Worm (Caenorhabditis elegans) whole organism, L4 larva: ENCODE measurements around the gene F42A10.5.

Experiments
- F37D6.2 ChIP-seq: sonication (generic microtip); optimal IDR thresholded peaks from 2 replicates; lab custom pipeline; 2016; ENCODE audit warnings: mild to moderate bottlenecking, missing genetic modification characterization, missing compliant biosample characterization
- F44E2.7 ChIP-seq: fragments of 200-800 bp; sonication (Bioruptor generic); IDR thresholded peaks from 2 replicates; pipeline ENCODE4 v2.1.2; 2022; ENCODE audit warnings: missing genetic modification characterization, missing compliant biosample characterization
- T20F7.1 ChIP-seq: fragments of 200-800 bp; sonication (Bioruptor generic); optimal IDR thresholded peaks from 2 replicates; lab custom pipeline; 2018; ENCODE audit warnings: mild to moderate bottlenecking, missing genetic modification characterization, missing compliant biosample characterization
- T26A8.4 ChIP-seq: fragments of 200-800 bp; sonication (Bioruptor generic); IDR thresholded peaks from 2 replicates; pipeline ENCODE4 v1.3.6; 2022; ENCODE audit warnings: missing genetic modification characterization, missing compliant biosample characterization
- Y48G9A.11 ChIP-seq: fragments of 200-800 bp; sonication (Bioruptor generic); IDR thresholded peaks from 2 replicates; pipeline ENCODE4 v1.3.6; 2022; ENCODE audit warnings: missing genetic modification reagents, missing genetic modification characterization, missing compliant biosample characterization
- Y5F2A.4 ChIP-seq: fragments of 200-800 bp; sonication (Bioruptor generic); optimal IDR thresholded peaks from 2 replicates; lab custom pipeline; 2018; ENCODE audit warnings: mild to moderate bottlenecking, missing genetic modification characterization, missing compliant biosample characterization
- ZK546.5 ChIP-seq, 2 experiments: sonication (generic microtip); optimal IDR thresholded peaks; 2 replicates each; lab custom pipeline; 2017; ENCODE audit warnings: missing biosample characterization in 2 of 2, missing genetic modification characterization in 2 of 2
- aha-1 ChIP-seq: fragments of 150-350 bp; peaks from one replicate; lab custom pipeline; 2014; ENCODE audit warnings: missing biosample characterization, missing genetic modification characterization
- ceh-44 ChIP-seq: fragments of 200-800 bp; sonication (Bioruptor generic); IDR thresholded peaks from 2 replicates; pipeline ENCODE4 v1.3.6; 2022; ENCODE audit warnings: missing genetic modification reagents, missing genetic modification characterization, missing compliant biosample characterization
- ceh-82 ChIP-seq: sonication (generic microtip); optimal IDR thresholded peaks from 2 replicates; lab custom pipeline; 2017; ENCODE audit warnings: missing biosample characterization, missing genetic modification characterization
- cey-2 ChIP-seq: sonication (generic microtip); optimal IDR thresholded peaks from 3 replicates; lab custom pipeline; 2017; ENCODE audit warnings: missing genetic modification characterization, mild to moderate bottlenecking, missing compliant biosample characterization, antibody characterized with exemption, borderline replicate concordance; ENCODE audit not compliant: insufficient read depth
- daf-16 ChIP-seq, 3 experiments: sonication (generic microtip); optimal IDR thresholded peaks; 2 replicates each; lab custom pipeline; 2016 to 2017; ENCODE audit warnings: missing genetic modification characterization in 3 of 3, missing genetic modification reagents in 3 of 3, mild to moderate bottlenecking in 2 of 3, missing compliant biosample characterization in 2 of 3, missing biosample characterization in 1 of 3, moderate library complexity in 1 of 3
- dmd-6 ChIP-seq: fragments of 200-800 bp; sonication (Bioruptor generic); IDR thresholded peaks from 2 replicates; pipeline ENCODE4 v1.3.6; 2022; ENCODE audit warnings: missing genetic modification reagents, missing genetic modification characterization, missing compliant biosample characterization
- duxl-1 ChIP-seq: sonication (generic microtip); optimal IDR thresholded peaks from 2 replicates; lab custom pipeline; 2016; ENCODE audit warnings: mild to moderate bottlenecking, missing genetic modification characterization, moderate library complexity, missing compliant biosample characterization; ENCODE audit not compliant: poor library complexity
- dve-1 ChIP-seq: sonication (generic microtip); optimal IDR thresholded peaks from 2 replicates; lab custom pipeline; 2017; ENCODE audit warnings: antibody characterized with exemption, mild to moderate bottlenecking, missing genetic modification characterization, missing compliant biosample characterization; ENCODE audit not compliant: insufficient read depth
- egl-27 ChIP-seq: sonication (generic microtip); optimal IDR thresholded peaks from 3 replicates; lab custom pipeline; 2017; ENCODE audit warnings: missing biosample characterization, missing genetic modification reagents, missing genetic modification characterization
- fkh-10 ChIP-seq: fragments of 150-350 bp; optimal IDR thresholded peaks from 2 replicates; lab custom pipeline; 2014; ENCODE audit warnings: missing biosample characterization, missing genetic modification reagents, missing genetic modification characterization
- hif-1 ChIP-seq, 2 experiments: sonication (generic microtip); optimal IDR thresholded peaks; 2 replicates each; lab custom pipeline; 2016 to 2017; ENCODE audit warnings: missing compliant biosample characterization in 2 of 2, missing genetic modification characterization in 2 of 2, missing genetic modification reagents in 2 of 2, missing genotype in 2 of 2, mild to moderate bottlenecking in 1 of 2
- hlh-11 ChIP-seq: fragments of 200-800 bp; sonication (Bioruptor generic); optimal IDR thresholded peaks from 2 replicates; lab custom pipeline; 2018; ENCODE audit warnings: mild to moderate bottlenecking, missing genetic modification characterization, missing compliant biosample characterization
- hlh-30 ChIP-seq: sonication (generic microtip); optimal IDR thresholded peaks from 2 replicates; lab custom pipeline; 2017; ENCODE audit warnings: antibody characterized with exemption, mild to moderate bottlenecking, missing genetic modification characterization, missing compliant biosample characterization; ENCODE audit not compliant: insufficient read depth
- hmg-1.1 ChIP-seq: fragments of 200-800 bp; sonication (Bioruptor generic); IDR thresholded peaks from 2 replicates; pipeline ENCODE4 v1.3.6; 2022; ENCODE audit warnings: missing genetic modification reagents, missing genetic modification characterization, missing compliant biosample characterization
- jun-1 ChIP-seq: fragments of 150-350 bp; optimal IDR thresholded peaks from 2 replicates; lab custom pipeline; 2014; ENCODE audit warnings: missing biosample characterization, missing genetic modification reagents, missing genetic modification characterization
- lin-13 ChIP-seq: fragments of 150-350 bp; optimal IDR thresholded peaks from 2 replicates; lab custom pipeline; 2014; ENCODE audit warnings: missing biosample characterization, missing genetic modification reagents, missing genetic modification characterization
- lin-29 ChIP-seq: fragments of 200-800 bp; sonication (Bioruptor generic); IDR thresholded peaks from 2 replicates; pipeline ENCODE4 v1.3.6; 2022; ENCODE audit warnings: missing genetic modification reagents, missing genetic modification characterization, missing compliant biosample characterization
- lin-39 ChIP-seq: fragments of 150-350 bp; optimal IDR thresholded peaks from 2 replicates; lab custom pipeline; 2014; ENCODE audit warnings: missing biosample characterization, missing genetic modification reagents, missing genetic modification characterization
- lir-3 ChIP-seq: sonication (generic microtip); optimal IDR thresholded peaks from 2 replicates; lab custom pipeline; 2016; ENCODE audit warnings: mild to moderate bottlenecking, missing genetic modification characterization, missing compliant biosample characterization
- lsy-2 ChIP-seq, 2 experiments: fragments of 150-350 bp in 1 of 2; sonication (generic microtip) in 1 of 2; optimal IDR thresholded peaks; 2 replicates each; lab custom pipeline; 2014 to 2017; ENCODE audit warnings: missing biosample characterization in 2 of 2, missing genetic modification characterization in 2 of 2
- madf-5 ChIP-seq, 2 experiments: fragments of 200-800 bp; sonication (Bioruptor generic); IDR thresholded peaks; 2 replicates each; pipeline ENCODE4 v1.3.6; 2022; ENCODE audit warnings: missing compliant biosample characterization in 2 of 2, missing genetic modification characterization in 2 of 2
- madf-9 ChIP-seq: fragments of 200-800 bp; sonication (Bioruptor generic); conservative IDR thresholded peaks from 2 replicates; pipeline ENCODE4 v1.3.6; 2022; ENCODE audit warnings: missing genetic modification reagents, missing genetic modification characterization, missing compliant biosample characterization
- mdt-29 ChIP-seq: fragments of 200-800 bp; sonication (Bioruptor generic); IDR thresholded peaks from 2 replicates; pipeline ENCODE4 v1.3.6; 2022; ENCODE audit warnings: missing genetic modification reagents, missing genetic modification characterization, missing compliant biosample characterization
- mep-1 ChIP-seq: fragments of 150-350 bp; sonication (generic microtip); optimal IDR thresholded peaks from 3 replicates; lab custom pipeline; 2014; ENCODE audit warnings: missing biosample characterization, missing genetic modification characterization
- mes-2 ChIP-seq: sonication (generic microtip); optimal IDR thresholded peaks from 2 replicates; lab custom pipeline; 2016; ENCODE audit warnings: missing genotype, mild to moderate bottlenecking, missing genetic modification characterization, missing compliant biosample characterization; ENCODE audit not compliant: poor library complexity, severe bottlenecking
- nhr-102 ChIP-seq: sonication (generic microtip); optimal IDR thresholded peaks from 2 replicates; lab custom pipeline; 2016; ENCODE audit warnings: mild to moderate bottlenecking, missing genetic modification characterization, moderate library complexity, missing compliant biosample characterization
- nhr-237 ChIP-seq: sonication (generic microtip); optimal IDR thresholded peaks from 2 replicates; lab custom pipeline; 2017; ENCODE audit warnings: missing biosample characterization, missing genetic modification characterization
- nhr-25 ChIP-seq: sonication (generic microtip); optimal IDR thresholded peaks from 2 replicates; lab custom pipeline; 2017; ENCODE audit warnings: missing genetic modification characterization, mild to moderate bottlenecking, missing compliant biosample characterization, antibody characterized with exemption, moderate library complexity, borderline replicate concordance; ENCODE audit not compliant: insufficient read depth
- nhr-28 ChIP-seq: fragments of 150-350 bp; optimal IDR thresholded peaks from 2 replicates; lab custom pipeline; 2014; ENCODE audit warnings: missing biosample characterization, missing genetic modification characterization
- nhr-76 ChIP-seq: fragments of 150-350 bp; optimal IDR thresholded peaks from 2 replicates; lab custom pipeline; 2014; ENCODE audit warnings: missing biosample characterization, missing genetic modification characterization
- nhr-77 ChIP-seq: fragments of 150-350 bp; optimal IDR thresholded peaks from 2 replicates; lab custom pipeline; 2014; ENCODE audit warnings: missing biosample characterization, missing genetic modification characterization
- pha-4 ChIP-seq, 2 experiments: fragments of 150-350 bp in 1 of 2; fragments of 200-800 bp in 1 of 2; sonication (Bioruptor generic) in 1 of 2; IDR thresholded peaks in 1 of 2; optimal IDR thresholded peaks in 1 of 2; 2 replicates each; pipeline versions ENCODE4 v1.3.6 to Lab custom; 2014 to 2022; ENCODE audit warnings: missing genetic modification characterization in 2 of 2, missing genetic modification reagents in 2 of 2, missing biosample characterization in 1 of 2, missing compliant biosample characterization in 1 of 2
- pqm-1 ChIP-seq: sonication (generic microtip); optimal IDR thresholded peaks from 2 replicates; lab custom pipeline; 2017; ENCODE audit warnings: missing biosample characterization, missing genetic modification characterization
- rbr-2 ChIP-seq: sonication (generic microtip); optimal IDR thresholded peaks from 2 replicates; lab custom pipeline; 2016; ENCODE audit warnings: missing genotype, missing genetic modification characterization, missing compliant biosample characterization
- skn-1 ChIP-seq: fragments of 150-350 bp; optimal IDR thresholded peaks from 2 replicates; lab custom pipeline; 2014; ENCODE audit warnings: missing biosample characterization, missing genetic modification characterization
- snpc-1.2 ChIP-seq: fragments of 200-800 bp; sonication (Bioruptor generic); IDR thresholded peaks from 2 replicates; pipeline ENCODE4 v1.3.6; 2022; ENCODE audit warnings: missing genetic modification reagents, missing genetic modification characterization, missing compliant biosample characterization
- spr-3 ChIP-seq: fragments of 200-800 bp; sonication (Bioruptor generic); optimal IDR thresholded peaks from 2 replicates; lab custom pipeline; 2018; ENCODE audit warnings: mild to moderate bottlenecking, missing genetic modification characterization, missing compliant biosample characterization
- tra-1 ChIP-seq: fragments of 200-800 bp; sonication (Bioruptor generic); IDR thresholded peaks from 2 replicates; pipeline ENCODE4 v1.3.6; 2022; ENCODE audit warnings: missing genetic modification reagents, missing genetic modification characterization, missing compliant biosample characterization
- unc-62 ChIP-seq, 3 experiments: fragments of 150-350 bp in 1 of 3; sonication (generic microtip); optimal IDR thresholded peaks in 2 of 3; peaks in 1 of 3; 1 replicate in 1 of 3; 2 replicates in 2 of 3; lab custom pipeline; 2014 to 2017; ENCODE audit warnings: missing biosample characterization in 3 of 3, missing genetic modification characterization in 3 of 3, missing genetic modification reagents in 3 of 3, missing genotype in 1 of 3
- zip-11 ChIP-seq: fragments of 200-800 bp; sonication (Bioruptor generic); IDR thresholded peaks from 2 replicates; pipeline ENCODE4 v1.3.6; 2022; ENCODE audit warnings: missing genetic modification characterization, missing compliant biosample characterization
- ztf-7 ChIP-seq: fragments of 150-350 bp; optimal IDR thresholded peaks from 2 replicates; lab custom pipeline; 2014; ENCODE audit warnings: missing biosample characterization, missing genetic modification characterization

The F42A10.5 gene

DNA sequence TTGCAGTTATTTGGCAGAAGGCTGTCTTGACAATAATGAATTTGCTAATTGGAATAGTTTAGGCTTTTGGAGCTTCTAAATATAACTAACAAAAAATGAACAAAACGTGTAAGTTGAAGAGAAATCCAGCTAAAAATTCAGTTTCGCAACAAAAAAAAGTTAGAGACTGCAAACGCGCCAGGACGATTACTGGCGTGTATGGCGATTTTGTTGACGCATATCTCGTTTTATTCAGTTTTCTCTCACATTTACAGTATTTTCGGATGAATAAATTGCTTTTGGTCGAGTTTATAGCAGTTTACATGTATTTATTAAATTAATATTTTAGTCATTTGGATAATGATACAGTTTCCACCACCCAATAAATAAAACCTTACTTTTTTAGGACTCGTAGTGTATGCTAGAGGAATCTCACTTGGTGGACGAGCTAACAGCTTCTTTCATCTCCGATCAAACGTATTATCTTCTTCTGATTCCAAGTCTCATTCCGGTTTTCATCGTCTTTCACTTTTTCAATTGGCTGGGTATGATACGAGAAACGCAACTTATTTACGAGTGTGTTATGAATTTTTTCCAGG is at the start of gene F42A10.5, which contains the start of gene abcf-3:
TSS of gene F42A10.5 (minus strand) at position 458 of the 578 bp plus-strand sequence.
TSS of gene abcf-3 (plus strand) at position 384 of the 578 bp plus-strand sequence.
- TF ChIP-seq T20F7.1 (GFP tag; lab: Kevin White, UChicago) (peak; percentile 63), lin-29 (GFP tag; lab: Robert Waterston, UW) (no peak), ZK546.5 (tag; optimal IDR thresholded peaks at IDR 0.05; lab: Kevin White, UChicago) (no peak), F37D6.2 (tag; lab: Kevin White, UChicago) (peak; percentile 36), mdt-29 (GFP tag; lab: Robert Waterston, UW) (no peak), cey-2 (no peak), madf-5 (GFP tag; IDR thresholded peaks at IDR 0.05; lab: Robert Waterston, UW) (no peak), pqm-1 (no peak), daf-16 (GFP tag; optimal IDR thresholded peaks at IDR 0.05; lab: Kevin White, UChicago) (no peak), daf-16 (tag; optimal IDR thresholded peaks at IDR 0.05; lab: Kevin White, UChicago) (peak; percentile 22), unc-62 (GFP tag; optimal IDR thresholded peaks at IDR 0.05 in 1 of 2; lab: Kevin White, UChicago) (peak in 1 of 2 experiments; percentile 80), unc-62 (tag; optimal IDR thresholded peaks at IDR 0.05; lab: Kevin White, UChicago) (no peak), lin-39 (tag; lab: Kevin White, UChicago) (no peak), egl-27 (tag; lab: Kevin White, UChicago) (no peak), lir-3 (tag; lab: Kevin White, UChicago) (no peak), jun-1 (tag; lab: Kevin White, UChicago) (no peak), dmd-6 (peak; percentile 53), madf-9 (GFP tag; lab: Robert Waterston, UW) (no peak), zip-11 (GFP tag; lab: Robert Waterston, UW) (no peak), spr-3 (no peak), ceh-82 (tag; lab: Kevin White, UChicago) (no peak), nhr-28 (no peak), tra-1 (GFP tag; lab: Robert Waterston, UW) (no peak), nhr-25 (tag; lab: Kevin White, UChicago) (no peak), F44E2.7 (GFP tag; lab: Robert Waterston, UW) (no peak), mep-1 (peak; percentile 71), dve-1 (tag; lab: Kevin White, UChicago) (peak; percentile 72), hlh-11 (tag; lab: Kevin White, UChicago) (peak; percentile 56), nhr-77 (tag; lab: Kevin White, UChicago) (peak; percentile 72), lsy-2 (tag; optimal IDR thresholded peaks at IDR 0.05; lab: Kevin White, UChicago) (peak in 1 of 2 experiments; percentile 84), Y5F2A.4 (GFP tag; lab: Kevin White, UChicago) (no peak), ceh-44 (GFP tag; lab: Robert Waterston, UW) (no peak), rbr-2 (tag; lab: Kevin White, UChicago) (peak; percentile 52), hif-1 (tag; optimal IDR thresholded peaks at IDR 0.05; lab: Kevin White, UChicago) (peak in 1 of 2 experiments; percentile 65), pha-4 (GFP tag; IDR thresholded peaks at IDR 0.05; lab: Robert Waterston, UW) (no peak), pha-4 (tag; optimal IDR thresholded peaks at IDR 0.05; lab: Kevin White, UChicago) (peak; percentile 30), nhr-76 (tag; lab: Kevin White, UChicago) (no peak), skn-1 (tag; lab: Kevin White, UChicago) (no peak), nhr-237 (tag; lab: Kevin White, UChicago) (no peak), aha-1 (tag; lab: Kevin White, UChicago) (no peak), mes-2 (tag; lab: Kevin White, UChicago) (peak; percentile 79), T26A8.4 (GFP tag; lab: Robert Waterston, UW) (peak; percentile 29; the same call in 1 of the 2 replicates), fkh-10 (GFP tag; lab: Kevin White, UChicago) (no peak), Y48G9A.11 (GFP tag; lab: Robert Waterston, UW) (no peak), duxl-1 (peak; percentile 5), nhr-102 (tag; lab: Kevin White, UChicago) (peak; percentile 15), snpc-1.2 (no peak), hlh-30 (tag; lab: Kevin White, UChicago) (peak; percentile 37), lin-13 (GFP tag; lab: Kevin White, UChicago) (peak; percentile 23), ztf-7 (tag; lab: Kevin White, UChicago) (peak; percentile 4), hmg-1.1 (GFP tag; lab: Robert Waterston, UW) (0 out of 2 replicates have a peak, but pooled peaks have one; percentile 29)
